Worm (Caenorhabditis elegans) whole organism, L3 larva: Measurements from ENCODE around the gene pqn-22.

ENCODE experiments used
- fkh-2 ChIP-seq: fragments of 150-350 bp; optimal IDR thresholded peaks from 2 replicates; lab custom pipeline; 2014; ENCODE audit warnings: missing biosample characterization, missing genetic modification reagents, missing genetic modification characterization
- nhr-11 ChIP-seq: fragments of 150-350 bp; optimal IDR thresholded peaks from 2 replicates; lab custom pipeline; 2014; ENCODE audit warnings: missing biosample characterization, missing genetic modification characterization

- TF ChIP-seq fkh-2 (no peak), nhr-11 (no peak)
Measured at ce11 chrIV:6013853-6014252, 19.6 kb downstream of the pqn-22 start.
